Fruit fly (Drosophila melanogaster) whole organism, embryonic: ENCODE measurements around the gene CG14423.

Experiments used
- Atf-2 ChIP-seq: fragments of 200-800 bp; sonication (Bioruptor generic); optimal IDR thresholded peaks from 2 replicates; lab custom pipeline; 2016; ENCODE audit warnings: missing biosample characterization, missing genetic modification characterization
- Atf3 ChIP-seq: fragments of 200-800 bp; sonication (Bioruptor generic); optimal IDR thresholded peaks from 3 replicates; lab custom pipeline; 2016; ENCODE audit warnings: missing biosample characterization, missing genetic modification characterization
- Bdp1 ChIP-seq: fragments of 200-800 bp; sonication (Bioruptor generic); optimal IDR thresholded peaks from 3 replicates; lab custom pipeline; 2016; ENCODE audit warnings: missing biosample characterization, missing genetic modification characterization
- Bgb ChIP-seq: fragments of 200-800 bp; sonication (Bioruptor generic); IDR thresholded peaks from 2 replicates; pipeline ENCODE4 v1.3.6; 2022; ENCODE audit warnings: missing biosample characterization, missing genetic modification characterization; ENCODE audit not compliant: partially characterized antibody
- Blimp-1 ChIP-seq: fragments of 200-800 bp; sonication (Bioruptor generic); optimal IDR thresholded peaks from 3 replicates; lab custom pipeline; 2018; ENCODE audit warnings: missing biosample characterization, missing genetic modification characterization, mild to moderate bottlenecking, moderate library complexity, missing genetic modification reagents
- CG11560 ChIP-seq: fragments of 200-800 bp; sonication (Bioruptor generic); IDR thresholded peaks from 3 replicates; pipeline ENCODE4 v1.3.6; 2022; ENCODE audit warnings: missing biosample characterization, missing genetic modification characterization
- CG13123 ChIP-seq: fragments of 200-800 bp; sonication (Bioruptor generic); optimal IDR thresholded peaks from 2 replicates; lab custom pipeline; 2016; ENCODE audit warnings: missing biosample characterization, missing genetic modification characterization
- CG1529 ChIP-seq: fragments of 200-800 bp; sonication (Bioruptor generic); optimal IDR thresholded peaks from 3 replicates; lab custom pipeline; 2018; ENCODE audit warnings: missing biosample characterization, missing genetic modification characterization
- CG1647 ChIP-seq: fragments of 200-800 bp; sonication (Bioruptor generic); optimal IDR thresholded peaks from 3 replicates; lab custom pipeline; 2016; ENCODE audit warnings: missing biosample characterization, missing genetic modification characterization
- CG16779 ChIP-seq: fragments of 200-800 bp; sonication (Bioruptor generic); IDR thresholded peaks from 2 replicates; pipeline ENCODE4 v1.3.6; 2022; ENCODE audit warnings: missing biosample characterization, missing genetic modification characterization
- CG16813 ChIP-seq: fragments of 200-800 bp; sonication (Bioruptor generic); IDR thresholded peaks from 3 replicates; pipeline ENCODE4 v1.3.6; 2022; ENCODE audit warnings: missing biosample characterization, missing genetic modification characterization; ENCODE audit not compliant: partially characterized antibody
- CG30403 ChIP-seq: fragments of 200-800 bp; sonication (Bioruptor generic); optimal IDR thresholded peaks from 3 replicates; lab custom pipeline; 2016; ENCODE audit warnings: missing biosample characterization, missing genetic modification characterization
- CG3281 ChIP-seq: fragments of 200-800 bp; sonication (Bioruptor generic); optimal IDR thresholded peaks from 3 replicates; lab custom pipeline; 2017; ENCODE audit warnings: missing biosample characterization, mild to moderate bottlenecking, missing genetic modification characterization
- CG33213 ChIP-seq: fragments of 200-800 bp; sonication (Bioruptor generic); optimal IDR thresholded peaks from 3 replicates; lab custom pipeline; 2016; ENCODE audit warnings: missing biosample characterization, missing genetic modification characterization
- CG43689 ChIP-seq: fragments of 200-800 bp; sonication (Bioruptor generic); IDR thresholded peaks from 2 replicates; pipeline ENCODE4 v1.3.6; 2022; ENCODE audit warnings: missing biosample characterization, missing genetic modification characterization
- CG4820 ChIP-seq: fragments of 200-800 bp; sonication (Bioruptor generic); optimal IDR thresholded peaks from 3 replicates; lab custom pipeline; 2016; ENCODE audit warnings: missing biosample characterization, missing genetic modification characterization
- CG8388 ChIP-seq: fragments of 200-800 bp; sonication (Bioruptor generic); optimal IDR thresholded peaks from 2 replicates; lab custom pipeline; 2019; ENCODE audit warnings: missing biosample characterization, mild to moderate bottlenecking, missing genetic modification characterization, moderate library complexity
- CG8478 ChIP-seq: fragments of >200 bp; optimal IDR thresholded peaks from 2 replicates; lab custom pipeline; 2018
- CG9876 ChIP-seq: fragments of 200-800 bp; sonication (Bioruptor generic); optimal IDR thresholded peaks from 2 replicates; lab custom pipeline; 2016; ENCODE audit warnings: missing biosample characterization, missing genetic modification characterization
- CrebB ChIP-seq: fragments of 200-800 bp; sonication (Bioruptor generic); optimal IDR thresholded peaks from 3 replicates; lab custom pipeline; 2018; ENCODE audit warnings: missing biosample characterization, mild to moderate bottlenecking, missing genetic modification characterization
- Drgx ChIP-seq: fragments of 200-800 bp; sonication (Bioruptor generic); IDR thresholded peaks from 2 replicates; pipeline ENCODE4 v1.3.6; 2022; ENCODE audit warnings: missing biosample characterization, missing genetic modification characterization
- Eip74EF ChIP-seq, 2 experiments: fragments of 200-800 bp in 1 of 2; fragments of >200 bp in 1 of 2; sonication (Bioruptor generic) in 1 of 2; optimal IDR thresholded peaks; 2 replicates each; lab custom pipeline; 2017 to 2019; ENCODE audit warnings: missing biosample characterization in 2 of 2, missing genetic modification characterization in 2 of 2, mild to moderate bottlenecking in 1 of 2, moderate library complexity in 1 of 2
- Ets65A ChIP-seq: fragments of 200-800 bp; sonication (Bioruptor generic); peaks from one replicate; lab custom pipeline; 2016; ENCODE audit warnings: missing biosample characterization, missing genetic modification characterization
- Fer2 ChIP-seq: fragments of 200-800 bp; sonication (Bioruptor generic); optimal IDR thresholded peaks from 2 replicates; lab custom pipeline; 2018; ENCODE audit warnings: missing biosample characterization, mild to moderate bottlenecking, missing genetic modification characterization, moderate library complexity
- HLH4C ChIP-seq: fragments of 200-800 bp; sonication (Bioruptor generic); IDR thresholded peaks from 3 replicates; pipeline ENCODE4 v1.3.6; 2022; ENCODE audit warnings: missing biosample characterization, missing genetic modification characterization; ENCODE audit not compliant: partially characterized antibody
- HLH54F ChIP-seq: fragments of 200-800 bp; sonication (Bioruptor generic); optimal IDR thresholded peaks from 3 replicates; lab custom pipeline; 2016; ENCODE audit warnings: missing biosample characterization, missing genetic modification characterization
- Hr51 ChIP-seq, 2 experiments: fragments of 200-800 bp; sonication (Bioruptor generic); optimal IDR thresholded peaks; 2 replicates in 1 of 2; 3 replicates in 1 of 2; lab custom pipeline; 2016 to 2018; ENCODE audit warnings: missing biosample characterization in 2 of 2, missing genetic modification characterization in 2 of 2, mild to moderate bottlenecking in 1 of 2, moderate library complexity in 1 of 2
- Hr78 ChIP-seq, 2 experiments: fragments of 200-800 bp in 1 of 2; fragments of >200 bp in 1 of 2; sonication (Bioruptor generic) in 1 of 2; optimal IDR thresholded peaks; 2 replicates each; lab custom pipeline; 2017 to 2019; ENCODE audit warnings: missing biosample characterization in 2 of 2, missing genetic modification characterization in 2 of 2, mild to moderate bottlenecking in 1 of 2, moderate library complexity in 1 of 2
- Ssrp ChIP-seq: fragments of 200-800 bp; sonication (Bioruptor generic); optimal IDR thresholded peaks from 2 replicates; lab custom pipeline; 2018; ENCODE audit warnings: missing biosample characterization, mild to moderate bottlenecking, missing genetic modification characterization, moderate library complexity
- Trl ChIP-seq, 3 experiments: fragments of >200 bp in 2 of 3; fragments of 200-800 bp in 1 of 3; sonication (Bioruptor generic) in 1 of 3; optimal IDR thresholded peaks; 2 replicates in 1 of 3; 3 replicates in 2 of 3; lab custom pipeline; 2016 to 2017; ENCODE audit warnings: missing biosample characterization in 1 of 3, missing genetic modification characterization in 1 of 3
- Usf ChIP-seq: fragments of 200-800 bp; sonication (Bioruptor generic); optimal IDR thresholded peaks from 2 replicates; lab custom pipeline; 2017; ENCODE audit warnings: missing genotype, missing biosample characterization, missing genetic modification characterization
- Xbp1 ChIP-seq: fragments of 200-800 bp; sonication (Bioruptor generic); optimal IDR thresholded peaks from 3 replicates; lab custom pipeline; 2016; ENCODE audit warnings: missing biosample characterization, mild to moderate bottlenecking, missing genetic modification characterization
- amos ChIP-seq: fragments of 200-800 bp; sonication (Bioruptor generic); IDR thresholded peaks from 2 replicates; pipeline ENCODE4 v1.3.6; 2022; ENCODE audit warnings: missing biosample characterization, missing genetic modification characterization; ENCODE audit not compliant: partially characterized antibody
- ase ChIP-seq: fragments of 200-800 bp; sonication (Bioruptor generic); IDR thresholded peaks from 3 replicates; pipeline ENCODE4 v1.3.6; 2022; ENCODE audit warnings: missing biosample characterization, missing genetic modification characterization
- az2 ChIP-seq: fragments of 200-800 bp; sonication (Bioruptor generic); optimal IDR thresholded peaks from 3 replicates; lab custom pipeline; 2016; ENCODE audit warnings: missing biosample characterization, missing genetic modification characterization
- caup ChIP-seq: fragments of 200-800 bp; sonication (Bioruptor generic); optimal IDR thresholded peaks from 3 replicates; lab custom pipeline; 2017; ENCODE audit warnings: missing biosample characterization, mild to moderate bottlenecking, missing genetic modification characterization, moderate library complexity; ENCODE audit not compliant: severe bottlenecking
- crc ChIP-seq: fragments of 200-800 bp; sonication (Bioruptor generic); optimal IDR thresholded peaks from 2 replicates; lab custom pipeline; 2016; ENCODE audit warnings: missing biosample characterization, missing genetic modification characterization
- crol ChIP-seq: fragments of 200-800 bp; sonication (Bioruptor generic); IDR thresholded peaks from 2 replicates; pipeline ENCODE4 v1.3.6; 2022; ENCODE audit warnings: missing biosample characterization, missing genetic modification characterization
- dati ChIP-seq: fragments of 200-800 bp; sonication (Bioruptor generic); IDR thresholded peaks from 2 replicates; pipeline ENCODE4 v1.3.6; 2022; ENCODE audit warnings: missing biosample characterization, missing genetic modification characterization
- dimm ChIP-seq: fragments of 200-800 bp; sonication (Bioruptor generic); IDR thresholded peaks from 2 replicates; pipeline ENCODE4 v1.3.6; 2022; ENCODE audit warnings: missing biosample characterization, missing genetic modification characterization
- dm ChIP-seq: fragments of 200-800 bp; sonication (Bioruptor generic); optimal IDR thresholded peaks from 3 replicates; lab custom pipeline; 2016; ENCODE audit warnings: missing biosample characterization, missing genetic modification characterization
- dysf ChIP-seq: fragments of 200-800 bp; sonication (Bioruptor generic); IDR thresholded peaks from 3 replicates; pipeline ENCODE4 v1.3.6; 2022; ENCODE audit warnings: missing biosample characterization, missing genetic modification characterization
- inv ChIP-seq: fragments of 200-800 bp; sonication (Bioruptor generic); IDR thresholded peaks from 2 replicates; pipeline ENCODE4 v1.3.6; 2022; ENCODE audit warnings: missing biosample characterization, missing genetic modification characterization; ENCODE audit not compliant: partially characterized antibody
- jigr1 ChIP-seq: fragments of 200-800 bp; sonication (Bioruptor generic); IDR thresholded peaks from 3 replicates; pipeline ENCODE4 v1.3.6; 2022; ENCODE audit warnings: missing biosample characterization, missing genetic modification characterization
- nau ChIP-seq: fragments of 200-800 bp; sonication (Bioruptor generic); optimal IDR thresholded peaks from 3 replicates; lab custom pipeline; 2017; ENCODE audit warnings: missing biosample characterization, mild to moderate bottlenecking, missing genetic modification characterization, missing genetic modification reagents
- pho ChIP-seq: fragments of 200-800 bp; sonication (Bioruptor generic); optimal IDR thresholded peaks from 2 replicates; lab custom pipeline; 2016; ENCODE audit warnings: missing biosample characterization, missing genetic modification characterization
- sima ChIP-seq: fragments of 200-800 bp; sonication (Bioruptor generic); optimal IDR thresholded peaks from 2 replicates; lab custom pipeline; 2016; ENCODE audit warnings: missing biosample characterization, missing genetic modification characterization
- sna ChIP-seq: fragments of 200-800 bp; sonication (Bioruptor generic); IDR thresholded peaks from 2 replicates; pipeline ENCODE4 v1.3.6; 2022; ENCODE audit warnings: missing biosample characterization, missing genetic modification characterization; ENCODE audit not compliant: partially characterized antibody
- vfl ChIP-seq: fragments of 200-800 bp; sonication (Bioruptor generic); optimal IDR thresholded peaks from 2 replicates; lab custom pipeline; 2016; ENCODE audit warnings: missing biosample characterization, missing genetic modification characterization
- wdn ChIP-seq: fragments of 200-800 bp; sonication (Bioruptor generic); IDR thresholded peaks from 2 replicates; pipeline ENCODE4 v1.3.6; 2022; ENCODE audit warnings: missing biosample characterization, missing genetic modification characterization
- wor ChIP-seq: fragments of 200-800 bp; sonication (Bioruptor generic); IDR thresholded peaks from 2 replicates; pipeline ENCODE4 v1.3.6; 2022; ENCODE audit warnings: missing biosample characterization, missing genetic modification characterization

CG14423 gene

DNA sequence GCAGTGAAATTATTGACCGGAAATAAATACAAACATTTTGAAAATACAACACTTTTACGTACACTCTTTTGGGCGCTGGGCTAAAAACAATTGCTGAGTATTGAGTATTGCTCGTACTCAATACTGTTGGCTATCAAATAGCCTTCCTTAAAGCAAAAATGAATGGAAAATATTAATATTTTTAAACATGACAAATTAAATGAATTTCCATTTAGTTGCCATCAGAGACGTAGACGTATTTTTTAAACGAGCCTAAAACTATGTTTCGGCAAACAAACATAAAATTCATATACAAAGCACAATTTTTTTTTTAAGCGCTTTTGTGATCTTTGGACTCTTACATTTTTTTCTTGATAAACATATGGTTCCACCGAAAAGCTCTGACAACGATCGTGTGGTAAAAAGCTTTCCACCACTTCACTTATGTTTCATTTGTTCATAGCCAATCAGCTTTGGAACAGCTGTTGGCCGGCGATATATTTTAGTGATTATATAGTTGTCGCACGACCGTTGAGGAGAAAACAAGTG is 2.4 kb downstream of the CG14423 start, which contains the start of gene CG3603 (continued):
- TF ChIP-seq dysf: no peak
- TF ChIP-seq CG13123 (GFP tag; lab: Kevin White, UChicago): no peak
- no peak for TF ChIP-seq jigr1 (GFP tag; lab: Robert Waterston, UW)
- no peak for TF ChIP-seq Blimp-1 (GFP tag; lab: Kevin White, UChicago)
- TF ChIP-seq dati (GFP tag; lab: Robert Waterston, UW): no peak
- TF ChIP-seq az2 (GFP tag; lab: Kevin White, UChicago): no peak
- no peak for TF ChIP-seq Hr51 (GFP tag; optimal IDR thresholded peaks at IDR 0.05; lab: Kevin White, UChicago)
- TF ChIP-seq CG1529: no peak
- TF ChIP-seq CG16813 (GFP tag; lab: Robert Waterston, UW): no peak
- TF ChIP-seq vfl (GFP tag; lab: Kevin White, UChicago): no peak
- TF ChIP-seq Usf: no peak
- TF ChIP-seq Xbp1: no peak
- TF ChIP-seq sima (GFP tag; lab: Kevin White, UChicago): no peak
- no peak for TF ChIP-seq CG1647
- TF ChIP-seq Eip74EF (GFP tag; optimal IDR thresholded peaks at IDR 0.05; lab: Kevin White, UChicago): peak in 1 of 2 experiments; percentile 10
- no peak; the same call in 1 of the 2 replicates for TF ChIP-seq Bgb (GFP tag; lab: Robert Waterston, UW)
- no peak for TF ChIP-seq CG8478 (lab: Kevin White, UChicago)
- no peak for TF ChIP-seq ase (GFP tag; lab: Robert Waterston, UW)
- TF ChIP-seq crol (GFP tag; lab: Robert Waterston, UW): no peak
- TF ChIP-seq Ets65A (GFP tag; lab: Kevin White, UChicago): no peak
- no peak for TF ChIP-seq inv (GFP tag; lab: Robert Waterston, UW)
- TF ChIP-seq caup: no peak
- TF ChIP-seq CG43689 (GFP tag; lab: Robert Waterston, UW): no peak
- no peak for TF ChIP-seq sna
- no peak for TF ChIP-seq dm (GFP tag; lab: Kevin White, UChicago)
- TF ChIP-seq Fer2 (tag; lab: Kevin White, UChicago): no peak
- no peak; the same call in 1 of the 2 replicates for TF ChIP-seq amos
- TF ChIP-seq nau (GFP tag; lab: Kevin White, UChicago): no peak
- TF ChIP-seq Hr78 (GFP tag; optimal IDR thresholded peaks at IDR 0.05; lab: Kevin White, UChicago): no peak
- TF ChIP-seq HLH54F (GFP tag; lab: Kevin White, UChicago): no peak
- no peak for TF ChIP-seq CG8388
- no peak for TF ChIP-seq wor (GFP tag; lab: Robert Waterston, UW)
- no peak for TF ChIP-seq Atf3 (GFP tag; lab: Kevin White, UChicago)
- no peak for TF ChIP-seq CG9876 (GFP tag; lab: Kevin White, UChicago)
- no peak for TF ChIP-seq CG16779 (GFP tag; lab: Robert Waterston, UW)
- no peak for TF ChIP-seq CG4820
- TF ChIP-seq CG30403 (GFP tag; lab: Kevin White, UChicago): no peak
- no peak for TF ChIP-seq Ssrp (tag; lab: Kevin White, UChicago)
- no peak for TF ChIP-seq dimm (GFP tag; lab: Robert Waterston, UW)
- TF ChIP-seq Bdp1 (GFP tag; lab: Kevin White, UChicago): no peak
- no peak for TF ChIP-seq Atf-2 (GFP tag; lab: Kevin White, UChicago)
- TF ChIP-seq Drgx (GFP tag; lab: Robert Waterston, UW): peak; percentile 74
- no peak for TF ChIP-seq wdn (GFP tag; lab: Robert Waterston, UW)
- TF ChIP-seq CG3281: no peak
- TF ChIP-seq crc: no peak
- TF ChIP-seq Trl (optimal IDR thresholded peaks at IDR 0.05; lab: Kevin White, UChicago): no peak
- TF ChIP-seq Trl (GFP tag; optimal IDR thresholded peaks at IDR 0.05; lab: Kevin White, UChicago): no peak
- TF ChIP-seq CG33213: no peak
- no peak for TF ChIP-seq HLH4C (GFP tag; lab: Robert Waterston, UW)
- no peak for TF ChIP-seq CrebB (tag; lab: Kevin White, UChicago)
- no peak for TF ChIP-seq CG11560 (tag; lab: Robert Waterston, UW)
- no peak for TF ChIP-seq pho
